Fruit fly (Drosophila melanogaster) whole organism, embryonic: ENCODE data around the gene CG14507.

ENCODE experiments used
- Antp ChIP-seq: fragments of 200-800 bp; sonication (Bioruptor generic); optimal IDR thresholded peaks from 3 replicates; lab custom pipeline; 2016; ENCODE audit warnings: missing biosample characterization, missing genetic modification characterization
- CG10267 ChIP-seq: fragments of 200-800 bp; sonication (Bioruptor generic); optimal IDR thresholded peaks from 2 replicates; lab custom pipeline; 2018; ENCODE audit warnings: missing biosample characterization, mild to moderate bottlenecking, missing genetic modification characterization, moderate library complexity
- CG10366 ChIP-seq: fragments of 200-800 bp; sonication (Bioruptor generic); IDR thresholded peaks from 2 replicates; pipeline ENCODE4 v1.3.6; 2022; ENCODE audit warnings: missing biosample characterization, missing genetic modification characterization
- CG10462 ChIP-seq: fragments of 200-800 bp; sonication (Bioruptor generic); optimal IDR thresholded peaks from 2 replicates; lab custom pipeline; 2016; ENCODE audit warnings: missing biosample characterization, missing genetic modification characterization
- CG12155 ChIP-seq: fragments of 200-800 bp; sonication (Bioruptor generic); optimal IDR thresholded peaks from 3 replicates; lab custom pipeline; 2016; ENCODE audit warnings: missing biosample characterization, missing genetic modification characterization
- CG12391 ChIP-seq: fragments of 200-800 bp; sonication (Bioruptor generic); optimal IDR thresholded peaks from 3 replicates; lab custom pipeline; 2018; ENCODE audit warnings: missing biosample characterization, mild to moderate bottlenecking, missing genetic modification characterization, moderate library complexity
- CG12744 ChIP-seq: fragments of 200-800 bp; sonication (Bioruptor generic); optimal IDR thresholded peaks from 2 replicates; lab custom pipeline; 2016; ENCODE audit warnings: missing biosample characterization, missing genetic modification characterization
- CG14014 ChIP-seq: fragments of 200-800 bp; sonication (Bioruptor generic); IDR thresholded peaks from 2 replicates; pipeline ENCODE4 v1.3.6; 2022; ENCODE audit warnings: missing biosample characterization, missing genetic modification characterization
- CG14710 ChIP-seq: fragments of 200-800 bp; sonication (Bioruptor generic); optimal IDR thresholded peaks from 3 replicates; lab custom pipeline; 2019; ENCODE audit warnings: missing biosample characterization, mild to moderate bottlenecking, missing genetic modification characterization, moderate library complexity
- CG15696 ChIP-seq: fragments of 200-800 bp; sonication (Bioruptor generic); optimal IDR thresholded peaks from 2 replicates; lab custom pipeline; 2019; ENCODE audit warnings: missing biosample characterization, mild to moderate bottlenecking, missing genetic modification characterization, moderate library complexity
- CG1647 ChIP-seq: fragments of 200-800 bp; sonication (Bioruptor generic); optimal IDR thresholded peaks from 3 replicates; lab custom pipeline; 2016; ENCODE audit warnings: missing biosample characterization, missing genetic modification characterization
- CG30020 ChIP-seq: fragments of 200-800 bp; optimal IDR thresholded peaks from 2 replicates; lab custom pipeline; 2019; ENCODE audit warnings: missing biosample characterization, mild to moderate bottlenecking, missing genetic modification characterization, moderate library complexity
- CG34422 ChIP-seq: fragments of 200-800 bp; sonication (Bioruptor generic); IDR thresholded peaks from 3 replicates; pipeline ENCODE4 v1.3.6; 2022; ENCODE audit warnings: missing biosample characterization, missing genetic modification characterization
- CG3847 ChIP-seq: fragments of 200-800 bp; sonication (Bioruptor generic); IDR thresholded peaks from 2 replicates; pipeline ENCODE4 v1.3.6; 2022; ENCODE audit warnings: missing biosample characterization, missing genetic modification characterization
- CG5180 ChIP-seq: fragments of 200-800 bp; sonication (Bioruptor generic); optimal IDR thresholded peaks from 3 replicates; lab custom pipeline; 2017; ENCODE audit warnings: missing biosample characterization, missing genetic modification characterization, mild to moderate bottlenecking, moderate library complexity, missing genetic modification reagents
- CG6254 ChIP-seq: fragments of 200-800 bp; sonication (Bioruptor generic); optimal IDR thresholded peaks from 3 replicates; lab custom pipeline; 2017; ENCODE audit warnings: mild to moderate bottlenecking, missing biosample characterization, missing genetic modification reagents, missing genetic modification characterization
- CG7786 ChIP-seq: fragments of 200-800 bp; sonication (Bioruptor generic); optimal IDR thresholded peaks from 2 replicates; lab custom pipeline; 2016; ENCODE audit warnings: missing biosample characterization, missing genetic modification characterization
- CG7928 ChIP-seq: fragments of 200-800 bp; sonication (Bioruptor generic); optimal IDR thresholded peaks from 2 replicates; lab custom pipeline; 2017; ENCODE audit warnings: missing biosample characterization, mild to moderate bottlenecking, missing genetic modification characterization
- Camta ChIP-seq: fragments of 200-800 bp; sonication (Bioruptor generic); optimal IDR thresholded peaks from 2 replicates; lab custom pipeline; 2016; ENCODE audit warnings: missing biosample characterization, missing genetic modification characterization
- CkIIα-i1 ChIP-seq: fragments of 200-800 bp; sonication (Bioruptor generic); IDR thresholded peaks from 2 replicates; pipeline ENCODE4 v1.3.6; 2022; ENCODE audit warnings: missing biosample characterization, missing genetic modification characterization
- D19B ChIP-seq: fragments of 200-800 bp; sonication (Bioruptor generic); optimal IDR thresholded peaks from 2 replicates; lab custom pipeline; 2017; ENCODE audit warnings: missing biosample characterization, mild to moderate bottlenecking, missing genetic modification characterization
- Dbx ChIP-seq: fragments of 200-800 bp; sonication (Bioruptor generic); IDR thresholded peaks from 3 replicates; pipeline ENCODE4 v1.3.6; 2022; ENCODE audit warnings: missing biosample characterization, missing genetic modification characterization
- Ets97D ChIP-seq: fragments of 200-800 bp; sonication (Bioruptor generic); optimal IDR thresholded peaks from 3 replicates; lab custom pipeline; 2016; ENCODE audit warnings: missing biosample characterization, missing genetic modification characterization
- Hand ChIP-seq: fragments of 200-800 bp; sonication (Bioruptor generic); optimal IDR thresholded peaks from 2 replicates; lab custom pipeline; 2017; ENCODE audit warnings: mild to moderate bottlenecking, missing biosample characterization, missing genetic modification reagents, missing genetic modification characterization
- HmgD ChIP-seq: fragments of 200-800 bp; sonication (Bioruptor generic); optimal IDR thresholded peaks from 3 replicates; lab custom pipeline; 2016; ENCODE audit warnings: missing biosample characterization, missing genetic modification characterization
- Hsf ChIP-seq: fragments of 200-800 bp; sonication (Bioruptor generic); optimal IDR thresholded peaks from 3 replicates; lab custom pipeline; 2016; ENCODE audit warnings: missing biosample characterization, missing genetic modification characterization
- MTF-1 ChIP-seq: fragments of 200-800 bp; sonication (Bioruptor generic); optimal IDR thresholded peaks from 2 replicates; lab custom pipeline; 2018; ENCODE audit warnings: missing biosample characterization, mild to moderate bottlenecking, missing genetic modification characterization, borderline replicate concordance
- Med ChIP-seq: fragments of 200-800 bp; sonication (Bioruptor generic); peaks from one replicate; lab custom pipeline; 2016; ENCODE audit warnings: missing biosample characterization, missing genetic modification characterization, mild to moderate bottlenecking, inconsistent platforms, moderate library complexity
- Side ChIP-seq: fragments of 200-800 bp; sonication (Bioruptor generic); optimal IDR thresholded peaks from 2 replicates; lab custom pipeline; 2016; ENCODE audit warnings: missing biosample characterization, missing genetic modification characterization
- Six4 ChIP-seq: fragments of 200-800 bp; sonication (Bioruptor generic); optimal IDR thresholded peaks from 2 replicates; lab custom pipeline; 2016; ENCODE audit warnings: missing biosample characterization, missing genetic modification characterization
- Sry-δ ChIP-seq: fragments of 200-800 bp; sonication (Bioruptor generic); optimal IDR thresholded peaks from 2 replicates; lab custom pipeline; 2016; ENCODE audit warnings: missing biosample characterization, missing genetic modification characterization
- bowl ChIP-seq: fragments of 200-800 bp; sonication (Bioruptor generic); IDR thresholded peaks from 2 replicates; pipeline ENCODE4 v1.3.6; 2022; ENCODE audit warnings: missing biosample characterization, missing genetic modification characterization
- br ChIP-seq: fragments of >200 bp; optimal IDR thresholded peaks from 2 replicates; lab custom pipeline; 2017
- fd3F ChIP-seq: fragments of 200-800 bp; sonication (Bioruptor generic); optimal IDR thresholded peaks from 2 replicates; lab custom pipeline; 2018; ENCODE audit warnings: missing biosample characterization, mild to moderate bottlenecking, missing genetic modification characterization, moderate library complexity
- gem ChIP-seq: fragments of 200-800 bp; sonication (Bioruptor generic); optimal IDR thresholded peaks from 2 replicates; lab custom pipeline; 2019; ENCODE audit warnings: missing biosample characterization, mild to moderate bottlenecking, missing genetic modification characterization, moderate library complexity
- gro ChIP-seq: fragments of 200-800 bp; sonication (Bioruptor generic); optimal IDR thresholded peaks from 2 replicates; lab custom pipeline; 2016; ENCODE audit warnings: missing biosample characterization, missing genetic modification characterization
- hth ChIP-seq: fragments of >200 bp; optimal IDR thresholded peaks from 2 replicates; lab custom pipeline; 2017; ENCODE audit warnings: inconsistent platforms
- kay ChIP-seq: fragments of 200-800 bp; sonication (Bioruptor generic); optimal IDR thresholded peaks from 2 replicates; lab custom pipeline; 2016; ENCODE audit warnings: missing biosample characterization, missing genetic modification characterization
- lov ChIP-seq, 2 experiments: fragments of 200-800 bp in 1 of 2; fragments of >200 bp in 1 of 2; sonication (Bioruptor generic) in 1 of 2; IDR thresholded peaks in 1 of 2; optimal IDR thresholded peaks in 1 of 2; 2 replicates in 1 of 2; 3 replicates in 1 of 2; pipeline versions ENCODE4 v1.3.6 to Lab custom; 2017 to 2022; ENCODE audit warnings: missing biosample characterization in 1 of 2, missing genetic modification characterization in 1 of 2
- mirr ChIP-seq: fragments of 200-800 bp; sonication (Bioruptor generic); optimal IDR thresholded peaks from 3 replicates; lab custom pipeline; 2018; ENCODE audit warnings: missing biosample characterization, mild to moderate bottlenecking, missing genetic modification characterization
- nom ChIP-seq: fragments of 200-800 bp; sonication (Bioruptor generic); optimal IDR thresholded peaks from 2 replicates; lab custom pipeline; 2017; ENCODE audit warnings: missing biosample characterization, missing genetic modification characterization, mild to moderate bottlenecking, moderate library complexity, missing genetic modification reagents
- onecut ChIP-seq: fragments of 200-800 bp; sonication (Bioruptor generic); IDR thresholded peaks from 2 replicates; pipeline ENCODE4 v1.3.6; 2022; ENCODE audit warnings: missing biosample characterization, missing genetic modification characterization
- pnt ChIP-seq: fragments of 200-800 bp; sonication (Bioruptor generic); optimal IDR thresholded peaks from 3 replicates; lab custom pipeline; 2016; ENCODE audit warnings: missing biosample characterization, missing genetic modification characterization
- salm ChIP-seq: fragments of 200-800 bp; sonication (Bioruptor generic); optimal IDR thresholded peaks from 2 replicates; lab custom pipeline; 2018; ENCODE audit warnings: missing biosample characterization, mild to moderate bottlenecking, missing genetic modification characterization
- shn ChIP-seq: fragments of 200-800 bp; sonication (Bioruptor generic); optimal IDR thresholded peaks from 3 replicates; lab custom pipeline; 2016; ENCODE audit warnings: missing biosample characterization, missing genetic modification characterization
- tin ChIP-seq: fragments of 200-800 bp; sonication (Bioruptor generic); optimal IDR thresholded peaks from 3 replicates; lab custom pipeline; 2016; ENCODE audit warnings: missing biosample characterization, missing genetic modification characterization
- tx ChIP-seq: fragments of 200-800 bp; sonication (Bioruptor generic); optimal IDR thresholded peaks from 2 replicates; lab custom pipeline; 2016; ENCODE audit warnings: missing biosample characterization, missing genetic modification characterization
- unc-4 ChIP-seq: fragments of 200-800 bp; sonication (Bioruptor generic); IDR thresholded peaks from 2 replicates; pipeline ENCODE4 v1.3.6; 2022; ENCODE audit warnings: missing biosample characterization, missing genetic modification characterization; ENCODE audit not compliant: partially characterized antibody
- unpg ChIP-seq: fragments of 200-800 bp; sonication (Bioruptor generic); optimal IDR thresholded peaks from 3 replicates; lab custom pipeline; 2018; ENCODE audit warnings: missing biosample characterization, mild to moderate bottlenecking, missing genetic modification characterization, moderate library complexity

CG14507 gene

dm6 chr3R:29204612-29205480, 22.7 kb downstream of the CG14507 start (continued):
- TF ChIP-seq CG1647 (GFP tag; lab: Kevin White, UChicago) (peak; percentile 53), CG3847 (GFP tag; lab: Robert Waterston, UW) (peak; percentile 65), gro (GFP tag; lab: Kevin White, UChicago) (no peak), br (lab: Kevin White, UChicago) (no peak), CG14014 (GFP tag; lab: Robert Waterston, UW) (0 out of 2 replicates have a peak, but pooled peaks have one; percentile 11), mirr (GFP tag; lab: Kevin White, UChicago) (no peak), CG34422 (GFP tag; lab: Robert Waterston, UW) (peak; percentile 81), CG12391 (tag; lab: Kevin White, UChicago) (peak; percentile 77), Camta (GFP tag; lab: Kevin White, UChicago) (peak; percentile 69), D19B (GFP tag; lab: Kevin White, UChicago) (peak; percentile 6), CG30020 (peak; percentile 1), Hsf (GFP tag; lab: Kevin White, UChicago) (peak; percentile 66), HmgD (GFP tag; lab: Kevin White, UChicago) (no peak), CG10366 (GFP tag; lab: Robert Waterston, UW) (peak; percentile 76), CG10462 (GFP tag; lab: Kevin White, UChicago) (peak; percentile 41), CG7786 (GFP tag; lab: Kevin White, UChicago) (peak; percentile 33), CG6254 (GFP tag; lab: Kevin White, UChicago) (peak; percentile 63), unc-4 (GFP tag; lab: Robert Waterston, UW) (no peak), Med (peak; percentile 91), CkIIα-i1 (GFP tag; lab: Robert Waterston, UW) (no peak), shn (peak; percentile 59), kay (peak; percentile 52), lov (optimal IDR thresholded peaks at IDR 0.05; lab: Kevin White, UChicago) (no peak), lov (GFP tag; IDR thresholded peaks at IDR 0.05; lab: Robert Waterston, UW) (peak; percentile 65; the same call in 1 of the 3 replicates), hth (lab: Kevin White, UChicago) (no peak), fd3F (GFP tag; lab: Kevin White, UChicago) (peak; percentile 17), Ets97D (GFP tag; lab: Kevin White, UChicago) (peak; percentile 27), CG10267 (tag; lab: Kevin White, UChicago) (peak; percentile 68), onecut (GFP tag; lab: Robert Waterston, UW) (peak; percentile 72), unpg (peak; percentile 85), CG5180 (GFP tag; lab: Kevin White, UChicago) (peak; percentile 65), Dbx (GFP tag; lab: Robert Waterston, UW) (no peak), gem (tag; lab: Kevin White, UChicago) (peak; percentile 87), Side (GFP tag; lab: Kevin White, UChicago) (peak; percentile 71), Hand (GFP tag; lab: Kevin White, UChicago) (no peak), CG12155 (GFP tag; lab: Kevin White, UChicago) (peak; percentile 54), MTF-1 (no peak), salm (tag; lab: Kevin White, UChicago) (peak; percentile 59), tx (GFP tag; lab: Kevin White, UChicago) (peak; percentile 62), nom (GFP tag; lab: Kevin White, UChicago) (peak; percentile 20), CG7928 (GFP tag; lab: Kevin White, UChicago) (no peak), CG15696 (tag; lab: Kevin White, UChicago) (peak; percentile 51), CG14710 (tag; lab: Kevin White, UChicago) (peak; percentile 80), Six4 (peak; percentile 80), CG12744 (GFP tag; lab: Kevin White, UChicago) (no peak), Antp (peak; percentile 79), bowl (GFP tag; lab: Robert Waterston, UW) (no peak), tin (GFP tag; lab: Kevin White, UChicago) (peak; percentile 80), pnt (peak; percentile 64), Sry-δ (GFP tag; lab: Kevin White, UChicago) (peak; percentile 30)
